Fruit fly (Drosophila melanogaster) whole organism, embryonic: ENCODE results near the gene Arp1.
A peak's percentile ranks its signal among the peaks of the same experiment; 100 is the strongest.

ENCODE experiments used
- ATbp ChIP-seq: fragments of 200-800 bp; sonication (Bioruptor generic); optimal IDR thresholded peaks from 2 replicates; lab custom pipeline; 2017; ENCODE audit warnings: missing biosample characterization, mild to moderate bottlenecking, missing genetic modification characterization, missing genetic modification reagents
- CG1024 ChIP-seq: fragments of 200-800 bp; sonication (Bioruptor generic); IDR thresholded peaks from 2 replicates; pipeline ENCODE4 v1.3.6; 2022; ENCODE audit warnings: missing biosample characterization, missing genetic modification characterization
- CG11085 ChIP-seq: fragments of 200-800 bp; sonication (Bioruptor generic); IDR thresholded peaks from 2 replicates; pipeline ENCODE4 v1.3.6; 2022; ENCODE audit warnings: missing biosample characterization, missing genetic modification characterization
- CG11093 ChIP-seq: fragments of 200-800 bp; sonication (Bioruptor generic); IDR thresholded peaks from 3 replicates; pipeline ENCODE4 v1.3.6; 2022; ENCODE audit warnings: missing biosample characterization, missing genetic modification characterization
- CG11504 ChIP-seq: fragments of 200-800 bp; sonication (Bioruptor generic); optimal IDR thresholded peaks from 3 replicates; lab custom pipeline; 2019; ENCODE audit warnings: missing biosample characterization, mild to moderate bottlenecking, missing genetic modification characterization, moderate library complexity
- CG11560 ChIP-seq: fragments of 200-800 bp; sonication (Bioruptor generic); IDR thresholded peaks from 3 replicates; pipeline ENCODE4 v1.3.6; 2022; ENCODE audit warnings: missing biosample characterization, missing genetic modification characterization
- CG14441 ChIP-seq: fragments of 200-800 bp; sonication (Bioruptor generic); IDR thresholded peaks from 2 replicates; pipeline ENCODE4 v1.3.6; 2022; ENCODE audit warnings: missing biosample characterization, missing genetic modification characterization
- CG17328 ChIP-seq: fragments of 200-800 bp; sonication (Bioruptor generic); IDR thresholded peaks from 2 replicates; pipeline ENCODE4 v1.3.6; 2022; ENCODE audit warnings: missing biosample characterization, missing genetic modification characterization
- CG17385 ChIP-seq: fragments of 200-800 bp; sonication (Bioruptor generic); optimal IDR thresholded peaks from 3 replicates; lab custom pipeline; 2018; ENCODE audit warnings: missing biosample characterization, mild to moderate bottlenecking, missing genetic modification characterization
- CG17802 ChIP-seq: fragments of 200-800 bp; sonication (Bioruptor generic); optimal IDR thresholded peaks from 2 replicates; lab custom pipeline; 2018; ENCODE audit warnings: missing biosample characterization, mild to moderate bottlenecking, missing genetic modification characterization, moderate library complexity
- CG17829 ChIP-seq: fragments of 200-800 bp; optimal IDR thresholded peaks from 2 replicates; lab custom pipeline; 2019; ENCODE audit warnings: missing biosample characterization, mild to moderate bottlenecking, missing genetic modification characterization, moderate library complexity
- CG1792 ChIP-seq: fragments of 200-800 bp; sonication (Bioruptor generic); optimal IDR thresholded peaks from 2 replicates; lab custom pipeline; 2016; ENCODE audit warnings: missing biosample characterization, missing genetic modification characterization
- CG31365 ChIP-seq: fragments of 200-800 bp; sonication (Bioruptor generic); optimal IDR thresholded peaks from 2 replicates; lab custom pipeline; 2018; ENCODE audit warnings: missing biosample characterization, mild to moderate bottlenecking, missing genetic modification characterization
- CG4730 ChIP-seq: fragments of 200-800 bp; sonication (Bioruptor generic); IDR thresholded peaks from 2 replicates; pipeline ENCODE4 v1.3.6; 2022; ENCODE audit warnings: missing biosample characterization, missing genetic modification characterization
- CG4854 ChIP-seq: fragments of 200-800 bp; sonication (Bioruptor generic); optimal IDR thresholded peaks from 2 replicates; lab custom pipeline; 2016; ENCODE audit warnings: missing biosample characterization, missing genetic modification characterization, inconsistent platforms
- CG7839 ChIP-seq: fragments of 200-800 bp; sonication (Bioruptor generic); optimal IDR thresholded peaks from 3 replicates; lab custom pipeline; 2018; ENCODE audit warnings: missing biosample characterization, mild to moderate bottlenecking, missing genetic modification characterization, moderate library complexity
- CG9215 ChIP-seq: fragments of 200-800 bp; sonication (Bioruptor generic); IDR thresholded peaks from 2 replicates; pipeline ENCODE4 v1.3.6; 2022; ENCODE audit warnings: missing biosample characterization, missing genetic modification characterization
- CHES-1-like ChIP-seq: fragments of 200-800 bp; sonication (Bioruptor generic); optimal IDR thresholded peaks from 2 replicates; lab custom pipeline; 2016; ENCODE audit warnings: missing biosample characterization, missing genetic modification characterization
- D ChIP-seq, 2 experiments: fragments of 200-800 bp in 1 of 2; fragments of >200 bp in 1 of 2; sonication (Bioruptor generic) in 1 of 2; optimal IDR thresholded peaks; 2 replicates in 1 of 2; 3 replicates in 1 of 2; lab custom pipeline; 2017; ENCODE audit warnings: mild to moderate bottlenecking in 1 of 2, missing biosample characterization in 1 of 2, missing genetic modification characterization in 1 of 2, missing genetic modification reagents in 1 of 2
- Deaf1 ChIP-seq: fragments of 200-800 bp; optimal IDR thresholded peaks from 3 replicates; lab custom pipeline; 2019; ENCODE audit warnings: missing biosample characterization, mild to moderate bottlenecking, missing genetic modification characterization, moderate library complexity
- Dref ChIP-seq: fragments of 200-800 bp; sonication (Bioruptor generic); IDR thresholded peaks from 2 replicates; pipeline ENCODE4 v1.3.6; 2022; ENCODE audit warnings: missing biosample characterization, missing genetic modification characterization
- Hr51 ChIP-seq, 2 experiments: fragments of 200-800 bp; sonication (Bioruptor generic); optimal IDR thresholded peaks; 2 replicates in 1 of 2; 3 replicates in 1 of 2; lab custom pipeline; 2016 to 2018; ENCODE audit warnings: missing biosample characterization in 2 of 2, missing genetic modification characterization in 2 of 2, mild to moderate bottlenecking in 1 of 2, moderate library complexity in 1 of 2
- Lhr ChIP-seq: fragments of 200-800 bp; sonication (Bioruptor generic); optimal IDR thresholded peaks from 3 replicates; lab custom pipeline; 2017; ENCODE audit warnings: mild to moderate bottlenecking, missing biosample characterization, missing genetic modification reagents, missing genetic modification characterization
- Mes4 ChIP-seq: fragments of 200-800 bp; sonication (Bioruptor generic); optimal IDR thresholded peaks from 2 replicates; lab custom pipeline; 2016; ENCODE audit warnings: missing biosample characterization, missing genetic modification characterization
- Nf-YB ChIP-seq: fragments of 200-800 bp; sonication (Bioruptor generic); optimal IDR thresholded peaks from 3 replicates; lab custom pipeline; 2019; ENCODE audit warnings: missing biosample characterization, mild to moderate bottlenecking, missing genetic modification characterization, moderate library complexity
- Rfx ChIP-seq: fragments of 200-800 bp; sonication (Bioruptor generic); IDR thresholded peaks from 2 replicates; pipeline ENCODE4 v1.3.6; 2022; ENCODE audit warnings: missing biosample characterization, missing genetic modification characterization
- Rx ChIP-seq: fragments of 200-800 bp; sonication (Bioruptor generic); IDR thresholded peaks from 2 replicates; pipeline ENCODE4 v1.3.6; 2022; ENCODE audit warnings: missing biosample characterization, missing genetic modification characterization
- Xrp1 ChIP-seq: fragments of 200-800 bp; sonication (Bioruptor generic); IDR thresholded peaks from 2 replicates; pipeline ENCODE4 v1.3.6; 2022; ENCODE audit warnings: missing biosample characterization, missing genetic modification characterization
- abd-A ChIP-seq: fragments of 200-800 bp; sonication (Bioruptor generic); optimal IDR thresholded peaks from 3 replicates; lab custom pipeline; 2019; ENCODE audit warnings: missing biosample characterization, mild to moderate bottlenecking, missing genetic modification characterization, moderate library complexity
- bcd ChIP-seq: fragments of 200-800 bp; sonication (Bioruptor generic); optimal IDR thresholded peaks from 2 replicates; lab custom pipeline; 2017; ENCODE audit warnings: missing biosample characterization, mild to moderate bottlenecking, missing genetic modification characterization
- cg ChIP-seq: fragments of 200-800 bp; sonication (Bioruptor generic); optimal IDR thresholded peaks from 3 replicates; lab custom pipeline; 2019; ENCODE audit warnings: missing biosample characterization, mild to moderate bottlenecking, missing genetic modification characterization, moderate library complexity
- chinmo ChIP-seq: fragments of 200-800 bp; sonication (Bioruptor generic); IDR thresholded peaks from 4 replicates; pipeline ENCODE4 v1.3.6; 2022; ENCODE audit warnings: missing biosample characterization, missing genetic modification characterization; ENCODE audit not compliant: partially characterized antibody
- corto ChIP-seq: fragments of 200-800 bp; sonication (Bioruptor generic); optimal IDR thresholded peaks from 2 replicates; lab custom pipeline; 2016; ENCODE audit warnings: missing biosample characterization, mild to moderate bottlenecking, missing genetic modification characterization, moderate library complexity
- crp ChIP-seq, 2 experiments: fragments of 200-800 bp; sonication (Bioruptor generic); optimal IDR thresholded peaks; 2 replicates in 1 of 2; 3 replicates in 1 of 2; lab custom pipeline; 2017; ENCODE audit warnings: missing biosample characterization in 2 of 2, missing genetic modification characterization in 2 of 2, mild to moderate bottlenecking in 1 of 2, moderate library complexity in 1 of 2
- da ChIP-seq: fragments of 200-800 bp; sonication (Bioruptor generic); optimal IDR thresholded peaks from 2 replicates; lab custom pipeline; 2016; ENCODE audit warnings: missing biosample characterization, missing genetic modification characterization
- ems ChIP-seq: fragments of 200-800 bp; sonication (Bioruptor generic); optimal IDR thresholded peaks from 3 replicates; lab custom pipeline; 2016; ENCODE audit warnings: missing biosample characterization, missing genetic modification characterization
- fd3F ChIP-seq: fragments of 200-800 bp; sonication (Bioruptor generic); optimal IDR thresholded peaks from 2 replicates; lab custom pipeline; 2018; ENCODE audit warnings: missing biosample characterization, mild to moderate bottlenecking, missing genetic modification characterization, moderate library complexity
- nau ChIP-seq: fragments of 200-800 bp; sonication (Bioruptor generic); optimal IDR thresholded peaks from 3 replicates; lab custom pipeline; 2017; ENCODE audit warnings: missing biosample characterization, mild to moderate bottlenecking, missing genetic modification characterization, missing genetic modification reagents
- onecut ChIP-seq: fragments of 200-800 bp; sonication (Bioruptor generic); IDR thresholded peaks from 2 replicates; pipeline ENCODE4 v1.3.6; 2022; ENCODE audit warnings: missing biosample characterization, missing genetic modification characterization
- pnt ChIP-seq: fragments of 200-800 bp; sonication (Bioruptor generic); optimal IDR thresholded peaks from 3 replicates; lab custom pipeline; 2016; ENCODE audit warnings: missing biosample characterization, missing genetic modification characterization
- pzg ChIP-seq: fragments of 200-800 bp; sonication (Bioruptor generic); optimal IDR thresholded peaks from 3 replicates; lab custom pipeline; 2018; ENCODE audit warnings: missing biosample characterization, mild to moderate bottlenecking, missing genetic modification characterization, moderate library complexity
- repo ChIP-seq: fragments of 200-800 bp; sonication (Bioruptor generic); optimal IDR thresholded peaks from 2 replicates; lab custom pipeline; 2016; ENCODE audit warnings: missing biosample characterization, missing genetic modification characterization
- shn ChIP-seq: fragments of 200-800 bp; sonication (Bioruptor generic); optimal IDR thresholded peaks from 3 replicates; lab custom pipeline; 2016; ENCODE audit warnings: missing biosample characterization, missing genetic modification characterization
- tgo ChIP-seq: fragments of 200-800 bp; sonication (Bioruptor generic); IDR thresholded peaks from 3 replicates; pipeline ENCODE4 v1.3.6; 2022; ENCODE audit warnings: missing biosample characterization, missing genetic modification characterization
- tx ChIP-seq: fragments of 200-800 bp; sonication (Bioruptor generic); optimal IDR thresholded peaks from 2 replicates; lab custom pipeline; 2016; ENCODE audit warnings: missing biosample characterization, missing genetic modification characterization
- vfl ChIP-seq: fragments of 200-800 bp; sonication (Bioruptor generic); optimal IDR thresholded peaks from 2 replicates; lab custom pipeline; 2016; ENCODE audit warnings: missing biosample characterization, missing genetic modification characterization
- zf30C ChIP-seq: fragments of 200-800 bp; sonication (Bioruptor generic); optimal IDR thresholded peaks from 3 replicates; lab custom pipeline; 2018; ENCODE audit warnings: missing biosample characterization, mild to moderate bottlenecking, missing genetic modification characterization

Arp1 gene

dm6 chr3R:12717588-12718535, 26.3 kb downstream of the Arp1 start (continued):
- no peak for TF ChIP-seq CG31365 (tag; lab: Kevin White, UChicago)
- no peak for TF ChIP-seq CG17802 (tag; lab: Kevin White, UChicago)
- peak; percentile 55 for TF ChIP-seq Xrp1 (GFP tag; lab: Robert Waterston, UW)
- peak; percentile 10 for TF ChIP-seq corto (GFP tag; lab: Kevin White, UChicago)
- peak in 1 of 2 experiments; percentile 11 for TF ChIP-seq crp (GFP tag; optimal IDR thresholded peaks at IDR 0.05; lab: Kevin White, UChicago)
- peak; percentile 47 to 67 for TF ChIP-seq Hr51 (GFP tag; optimal IDR thresholded peaks at IDR 0.05; lab: Kevin White, UChicago)
- peak; percentile 48 for TF ChIP-seq CG17385 (GFP tag; lab: Kevin White, UChicago)
- TF ChIP-seq Rx (GFP tag; lab: Robert Waterston, UW), result peak; percentile 46; the same call in 1 of the 2 replicates
- peak; percentile 43; the same call in 1 of the 2 replicates for TF ChIP-seq CG4730 (GFP tag; lab: Robert Waterston, UW)
- TF ChIP-seq chinmo (GFP tag; lab: Robert Waterston, UW), result 0 out of 4 replicates have a peak, but pooled peaks have one; percentile 56
- TF ChIP-seq abd-A (tag; lab: Kevin White, UChicago), result no peak
- no peak for TF ChIP-seq tx
- TF ChIP-seq D (optimal IDR thresholded peaks at IDR 0.05; lab: Kevin White, UChicago), result no peak
- TF ChIP-seq D (GFP tag; optimal IDR thresholded peaks at IDR 0.05; lab: Kevin White, UChicago), result no peak
- peak; percentile 32; the same call in 1 of the 2 replicates for TF ChIP-seq CG9215 (GFP tag; lab: Robert Waterston, UW)
- no peak for TF ChIP-seq CG1024
- no peak for TF ChIP-seq CHES-1-like
- TF ChIP-seq CG4854 (GFP tag; lab: Kevin White, UChicago), result peak; percentile 10
- peak; percentile 64 for TF ChIP-seq zf30C
- peak; percentile 4 for TF ChIP-seq shn (GFP tag; lab: Kevin White, UChicago)
- peak; percentile 53; the same call in 1 of the 2 replicates for TF ChIP-seq CG11085 (GFP tag; lab: Robert Waterston, UW)
- peak; percentile 52 for TF ChIP-seq ATbp (GFP tag; lab: Kevin White, UChicago)
- TF ChIP-seq CG1792 (GFP tag; lab: Kevin White, UChicago), result no peak
- TF ChIP-seq pnt, result peak; percentile 6
- peak; percentile 56 for TF ChIP-seq ems (GFP tag; lab: Kevin White, UChicago)
- peak; percentile 72 for TF ChIP-seq CG14441
- TF ChIP-seq tgo, result peak; percentile 68
- peak; percentile 61 for TF ChIP-seq CG7839 (tag; lab: Kevin White, UChicago)
- TF ChIP-seq da (GFP tag; lab: Kevin White, UChicago), result peak; percentile 4
- TF ChIP-seq CG17829 (tag; lab: Kevin White, UChicago), result no peak
- peak; percentile 67 for TF ChIP-seq CG17328 (GFP tag; lab: Robert Waterston, UW)
- TF ChIP-seq bcd (GFP tag; lab: Kevin White, UChicago), result peak; percentile 35
- peak; percentile 3 for TF ChIP-seq nau (GFP tag; lab: Kevin White, UChicago)
- no peak for TF ChIP-seq Deaf1 (tag; lab: Kevin White, UChicago)
- no peak for TF ChIP-seq onecut
- TF ChIP-seq CG11093, result no peak
- no peak for TF ChIP-seq pzg (GFP tag; lab: Kevin White, UChicago)
- TF ChIP-seq Lhr (GFP tag; lab: Kevin White, UChicago), result no peak
- TF ChIP-seq Nf-YB, result no peak
- TF ChIP-seq vfl (GFP tag; lab: Kevin White, UChicago), result peak; percentile 17
- TF ChIP-seq repo (GFP tag; lab: Kevin White, UChicago), result no peak
- TF ChIP-seq CG11560 (tag; lab: Robert Waterston, UW), result no peak
- TF ChIP-seq cg (GFP tag; lab: Kevin White, UChicago), result no peak
- peak; percentile 75 for TF ChIP-seq Rfx (GFP tag; lab: Robert Waterston, UW)
- TF ChIP-seq fd3F (GFP tag; lab: Kevin White, UChicago), result peak; percentile 41
- no peak for TF ChIP-seq Mes4 (GFP tag; lab: Kevin White, UChicago)
- peak; percentile 71 for TF ChIP-seq CG11504 (tag; lab: Kevin White, UChicago)
- TF ChIP-seq Dref (GFP tag; lab: Robert Waterston, UW), result no peak
